Worm (Caenorhabditis elegans) whole organism, mixed stage, embryonic: ENCODE data around the gene lys-8.

ENCODE experiments used
- ces-1 ChIP-seq: fragments of 150-350 bp; optimal IDR thresholded peaks from 2 replicates; lab custom pipeline; 2014; ENCODE audit warnings: missing biosample characterization, missing genetic modification reagents, missing genetic modification characterization
- nhr-76 ChIP-seq: sonication (generic microtip); optimal IDR thresholded peaks from 2 replicates; lab custom pipeline; 2017; ENCODE audit warnings: missing biosample characterization, missing genetic modification characterization
- pha-4 ChIP-seq: fragments of 150-350 bp; optimal IDR thresholded peaks from 2 replicates; lab custom pipeline; 2018; ENCODE audit warnings: missing biosample characterization, missing genetic modification reagents, missing genetic modification characterization

- TF ChIP-seq nhr-76 (no peak), pha-4 (tag; lab: Kevin White, UChicago) (no peak), ces-1 (GFP tag; lab: Kevin White, UChicago) (no peak)
These were observed 41.2 kb upstream of the lys-8 start, which contains the start of gene ins-13 for ce11 chrII:5544764-5545163.
